Fruit fly (Drosophila melanogaster) whole organism, wandering third instar larva: Measurements from ENCODE around the gene CG14968.

ENCODE experiments used
- CG9705 ChIP-seq: fragments of 200-800 bp; sonication (Bioruptor generic); optimal IDR thresholded peaks from 2 replicates; lab custom pipeline; 2018; ENCODE audit warnings: missing biosample characterization, mild to moderate bottlenecking, missing genetic modification characterization
- Mio ChIP-seq: sonication (Bioruptor generic); optimal IDR thresholded peaks from 2 replicates; lab custom pipeline; 2016; ENCODE audit warnings: missing biosample characterization, missing genetic modification characterization
- fru ChIP-seq: fragments of 200-800 bp; sonication (Bioruptor generic); optimal IDR thresholded peaks from 3 replicates; lab custom pipeline; 2016; ENCODE audit warnings: missing biosample characterization, mild to moderate bottlenecking, missing genetic modification characterization
- psq ChIP-seq: fragments of 200-800 bp; sonication (Bioruptor generic); optimal IDR thresholded peaks from 3 replicates; lab custom pipeline; 2017; ENCODE audit warnings: missing biosample characterization, mild to moderate bottlenecking, missing genetic modification characterization, moderate library complexity

- TF ChIP-seq fru, result no peak
- TF ChIP-seq psq (GFP tag; lab: Kevin White, UChicago), result no peak
- TF ChIP-seq CG9705 (GFP tag; lab: Kevin White, UChicago), result no peak
- no peak for TF ChIP-seq Mio (GFP tag; lab: Kevin White, UChicago)
These were observed 13.5 kb upstream of the CG14968 start, which contains the start of gene Drsl5 for dm6 chr3L:3316441-3316840.
